Fruit fly (Drosophila melanogaster) whole organism, larva: Measurements from ENCODE around the gene Ttc26.

Experiments used
- noc ChIP-seq: fragments of 200-800 bp; sonication (Bioruptor generic); optimal IDR thresholded peaks from 3 replicates; lab custom pipeline; 2019; ENCODE audit warnings: missing biosample characterization, mild to moderate bottlenecking, missing genetic modification characterization, moderate library complexity

The Ttc26 gene

dm6 chr3R:15774128-15774527, at the start of gene Ttc26:
Gene Ttc26, plus strand, starts transcription at chr3R:15774416.
- no peak for TF ChIP-seq noc (tag; lab: Kevin White, UChicago)

DNA sequence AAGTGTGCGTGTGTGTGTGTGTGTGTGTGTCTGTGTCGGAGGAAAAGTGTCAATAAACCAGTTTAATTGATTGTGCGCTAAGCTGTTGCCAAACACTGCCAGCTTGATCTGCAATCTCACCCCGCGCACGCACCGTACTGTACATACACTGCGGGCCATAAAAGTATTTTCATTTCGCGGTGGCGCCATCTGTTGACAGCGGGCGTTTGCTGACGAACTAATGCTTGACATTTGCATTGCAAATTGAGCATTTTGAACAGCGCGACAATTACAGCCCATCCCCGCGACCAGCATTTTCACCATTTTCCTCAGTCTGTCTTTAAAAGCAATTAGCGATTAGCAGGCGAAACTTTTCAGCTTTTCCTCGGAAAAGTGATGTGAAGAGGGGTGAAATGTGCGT, 43.6 kb upstream of the Ttc26 start:
- TF ChIP-seq noc (tag; lab: Kevin White, UChicago), result no peak

DNA sequence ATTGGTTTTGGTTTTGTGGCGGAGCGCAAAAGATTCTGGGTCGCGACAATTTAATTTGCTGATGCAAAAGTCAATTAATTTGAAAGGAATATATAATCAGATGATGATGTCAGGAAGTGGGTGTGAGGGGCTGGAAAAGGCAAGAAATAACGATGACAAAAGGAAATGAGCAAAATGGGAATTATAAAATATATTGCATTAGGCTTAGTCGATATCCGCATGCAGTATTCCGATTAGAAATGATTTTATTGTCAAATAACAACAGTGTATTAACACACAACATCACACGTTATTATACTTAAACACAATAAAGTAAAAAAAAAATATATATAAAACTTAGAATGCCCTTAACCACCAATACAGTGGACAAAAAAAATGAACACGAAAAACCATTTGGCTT, 42.8 kb upstream of the Ttc26 start, which contains the start of gene CG34274:
Gene CG34274, plus strand, starts transcription at position 301 of the 400 bp plus-strand sequence.
- no peak for TF ChIP-seq noc (tag; lab: Kevin White, UChicago)

DNA sequence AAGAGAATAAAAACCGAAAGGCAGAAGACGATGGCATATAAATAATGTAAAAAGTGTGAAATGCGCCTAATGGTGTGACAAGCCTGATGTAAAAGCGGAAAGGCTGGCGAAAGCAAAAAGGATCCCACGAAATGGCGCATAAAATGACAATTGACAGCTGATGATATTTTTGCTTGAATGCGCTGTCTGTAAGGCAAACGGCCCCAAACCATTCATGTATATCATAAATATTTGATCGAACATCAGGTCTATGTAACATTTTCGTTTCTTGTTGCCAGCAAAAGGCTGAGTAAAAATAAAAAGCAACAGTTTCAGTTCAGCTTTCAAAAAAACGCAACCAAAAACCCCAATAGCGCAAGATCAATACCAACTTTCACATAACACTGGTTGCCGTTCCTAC, 29.9 kb upstream of the Ttc26 start, which contains the start of gene CG4520:
Gene CG4520, plus strand, starts transcription at position 301 of the 400 bp plus-strand sequence.
- TF ChIP-seq noc (tag; lab: Kevin White, UChicago), result no peak

DNA sequence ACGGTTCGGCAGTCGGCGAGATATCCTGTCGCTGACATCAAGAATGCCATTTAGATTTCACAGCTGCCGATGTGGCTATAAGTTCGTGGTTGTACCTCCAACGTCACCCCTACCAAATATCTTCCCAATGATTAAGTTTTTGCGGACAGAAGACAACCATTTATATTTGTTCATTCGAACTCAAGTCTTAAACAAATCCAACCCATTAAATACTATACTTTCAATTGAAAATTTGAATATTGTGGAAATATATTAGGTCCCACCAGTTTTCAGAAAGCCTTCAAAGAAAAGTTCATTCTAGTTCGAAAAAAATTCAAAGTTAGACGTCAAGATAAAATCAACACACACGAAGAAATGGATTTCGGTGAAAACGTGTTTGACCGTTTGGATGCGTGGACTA, 11.4 kb upstream of the Ttc26 start, which contains the start of gene CG12784:
Gene CG12784, plus strand, starts transcription at position 301 of the 400 bp plus-strand sequence.
- no peak for TF ChIP-seq noc (tag; lab: Kevin White, UChicago)

dm6 chr3R:15767338-15767737, 6.9 kb upstream of the Ttc26 start, which contains the start of gene CG5623:
Gene CG5623, minus strand, starts transcription at chr3R:15767438.
- TF ChIP-seq noc (tag; lab: Kevin White, UChicago), result no peak

- TF ChIP-seq noc (tag; lab: Kevin White, UChicago), result no peak
Observed at dm6 chr3R:15768900-15769299, 5.3 kb upstream of the Ttc26 start.

DNA sequence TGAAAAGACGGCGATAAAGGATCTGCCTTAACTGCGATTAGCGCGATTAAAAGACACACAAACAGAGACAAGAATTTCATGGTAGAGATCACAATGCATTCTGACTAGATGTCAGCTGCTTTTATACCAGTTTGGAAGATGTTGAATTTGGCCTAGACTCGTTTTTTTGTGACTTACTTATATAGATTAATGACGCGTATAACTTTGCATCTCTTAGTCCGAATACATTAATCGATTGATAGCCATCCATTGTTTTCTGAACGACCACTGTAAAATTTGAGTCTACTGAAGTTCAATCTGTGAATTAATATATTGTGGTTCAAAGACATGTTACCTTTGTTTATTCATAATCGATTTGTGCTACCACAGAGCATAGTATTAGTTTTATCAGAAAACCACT, 1.0 kb downstream of the Ttc26 start, which contains the start of gene CG45207:
Gene CG45207, minus strand, starts transcription at position 101 of the 400 bp plus-strand sequence.
- no peak for TF ChIP-seq noc (tag; lab: Kevin White, UChicago)

dm6 chr3R:15779505-15779904, 5.3 kb downstream of the Ttc26 start, which contains the start of gene CG5614:
Gene CG5614, plus strand, starts transcription at chr3R:15779805.
- TF ChIP-seq noc (tag; lab: Kevin White, UChicago), result no peak

DNA sequence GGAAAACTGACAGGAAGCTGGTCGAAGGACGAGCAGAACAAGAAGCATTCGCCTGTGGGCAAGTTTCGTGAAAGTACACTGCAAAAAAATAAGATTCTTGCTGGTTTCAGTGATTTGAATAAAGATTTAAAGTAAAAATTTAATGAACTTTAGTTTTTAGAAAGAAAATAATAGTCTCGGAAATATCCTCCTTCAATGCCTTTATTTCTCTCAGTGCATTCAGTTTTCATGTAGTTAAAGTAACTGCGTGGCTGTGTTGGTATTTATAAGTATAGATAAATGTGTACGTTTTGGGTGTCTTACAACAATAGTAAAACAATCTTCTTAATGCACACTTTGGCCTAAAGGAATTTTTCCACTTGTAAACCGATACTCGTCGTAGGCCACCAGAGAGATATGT, 10.1 kb downstream of the Ttc26 start:
- TF ChIP-seq noc (tag; lab: Kevin White, UChicago), result no peak

DNA sequence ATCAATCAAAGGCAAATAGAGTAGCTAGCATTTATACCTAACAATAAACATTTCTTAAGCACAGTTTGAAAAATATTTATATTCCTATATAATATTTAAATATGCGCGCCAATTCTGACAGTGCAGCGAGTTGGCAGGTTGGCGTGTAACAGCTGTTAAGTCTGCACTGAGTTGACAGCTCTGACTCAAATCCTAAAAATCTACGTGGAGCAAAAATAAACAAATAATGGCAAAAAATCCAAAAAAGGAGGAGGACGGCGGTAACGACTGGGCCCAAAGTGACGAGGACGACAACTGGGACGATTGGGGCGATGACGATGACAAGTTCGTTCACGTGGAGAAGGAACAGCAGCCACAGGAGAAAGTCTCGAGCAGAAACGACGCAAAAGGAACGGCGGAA, 12.3 kb downstream of the Ttc26 start, which contains the start of gene CG9590:
Gene CG9590, plus strand, starts transcription at position 166 of the 400 bp plus-strand sequence.
- no peak for TF ChIP-seq noc (tag; lab: Kevin White, UChicago)

DNA sequence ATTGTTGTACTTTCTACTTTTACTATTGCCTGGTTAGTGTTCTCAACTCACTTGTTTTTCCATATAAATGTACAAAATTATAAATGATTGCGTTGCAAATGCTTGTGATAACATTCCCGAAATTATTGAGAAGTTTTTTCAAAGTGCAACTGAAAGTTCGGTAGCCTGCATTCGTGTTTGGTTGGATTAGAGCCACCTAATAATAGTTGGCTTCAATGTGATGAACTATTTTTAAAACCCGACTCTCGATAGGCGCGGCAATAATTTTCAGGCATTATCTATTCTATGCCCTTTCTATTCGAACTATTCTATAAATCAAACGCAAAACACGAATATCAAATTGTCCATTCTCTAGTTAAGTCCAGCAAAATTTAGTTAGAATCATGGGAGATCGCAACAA, 14.0 kb downstream of the Ttc26 start, which contains the start of gene Uros2:
Gene Uros2, plus strand, starts transcription at position 301 of the 400 bp plus-strand sequence.
- TF ChIP-seq noc (tag; lab: Kevin White, UChicago), result no peak

dm6 chr3R:15792427-15792826, 18.2 kb downstream of the Ttc26 start, which contains the start of gene Acyp2:
Gene Acyp2, plus strand, starts transcription at chr3R:15792688.
- no peak for TF ChIP-seq noc (tag; lab: Kevin White, UChicago)

dm6 chr3R:15793372-15793802, 19.2 kb downstream of the Ttc26 start, which contains the start of gene nsl1:
Gene nsl1, plus strand, starts transcription at chr3R:15793782.
- peak; percentile 33 for TF ChIP-seq noc (tag; lab: Kevin White, UChicago)

DNA sequence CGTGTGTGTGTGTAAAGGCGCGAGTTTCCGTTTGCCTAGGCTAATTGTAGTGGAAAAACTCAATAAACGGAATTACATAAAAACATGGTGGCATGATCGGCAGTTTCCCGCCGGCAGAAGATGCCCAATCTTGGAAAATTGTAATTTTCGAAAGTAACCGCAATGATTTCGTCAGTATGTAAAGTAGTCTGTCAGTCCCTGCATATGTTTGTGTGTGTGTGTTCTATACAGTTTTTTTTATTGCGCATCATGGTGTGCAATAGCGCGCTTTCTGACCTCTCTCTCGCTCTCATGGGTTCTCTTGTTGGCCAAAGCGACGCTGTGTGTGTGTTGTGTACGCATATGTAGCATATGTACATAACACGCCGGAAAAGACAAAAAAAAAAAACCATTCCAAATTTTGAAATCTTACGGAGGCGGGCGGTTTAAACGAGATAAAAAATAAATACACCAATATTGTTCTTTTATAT, 20.1 kb downstream of the Ttc26 start:
- TF ChIP-seq noc (tag; lab: Kevin White, UChicago), result no peak

DNA sequence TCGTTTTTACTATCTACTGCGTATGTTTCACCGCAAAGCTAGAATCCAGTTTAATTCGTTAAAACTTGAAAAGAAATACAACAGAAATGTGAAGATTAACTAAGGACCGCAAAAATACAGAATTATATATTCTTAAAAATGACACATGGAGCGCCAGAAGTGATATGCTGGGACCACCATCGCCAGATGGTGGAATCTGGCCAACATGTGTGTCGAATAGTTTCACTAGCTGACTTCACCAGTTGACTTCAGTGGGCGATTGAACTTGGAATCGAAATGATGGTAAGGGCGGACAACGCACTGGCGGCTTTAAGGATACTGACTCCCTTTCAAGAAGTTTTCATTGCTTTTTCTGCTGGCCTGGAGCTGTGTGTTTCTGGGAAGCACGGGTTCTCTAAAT, 27.8 kb downstream of the Ttc26 start, which contains the start of gene CG9593:
Gene CG9593, plus strand, starts transcription at position 270 of the 400 bp plus-strand sequence.
- no peak for TF ChIP-seq noc (tag; lab: Kevin White, UChicago)
